Worm (Caenorhabditis elegans) whole organism, early embryonic: Measurements from ENCODE around the gene W03C9.8.

Experiments used
- B0310.2 ChIP-seq: sonication (generic microtip); optimal IDR thresholded peaks from 2 replicates; lab custom pipeline; 2016; ENCODE audit warnings: mild to moderate bottlenecking, missing genetic modification characterization, missing compliant biosample characterization
- F13C5.2 ChIP-seq: sonication (generic microtip); optimal IDR thresholded peaks from 2 replicates; lab custom pipeline; 2017; ENCODE audit warnings: mild to moderate bottlenecking, missing genetic modification characterization, inconsistent platforms, missing compliant biosample characterization
- aly-1 ChIP-seq: sonication (generic microtip); optimal IDR thresholded peaks from 2 replicates; lab custom pipeline; 2016; ENCODE audit warnings: missing genetic modification characterization, missing compliant biosample characterization
- ama-1 ChIP-seq: fragments of 150-350 bp; optimal IDR thresholded peaks from 2 replicates; lab custom pipeline; 2014
- ceh-13 ChIP-seq: fragments of 200-800 bp; sonication (Bioruptor generic); optimal IDR thresholded peaks from 2 replicates; lab custom pipeline; 2018; ENCODE audit warnings: mild to moderate bottlenecking, missing genetic modification characterization, missing compliant biosample characterization
- ceh-36 ChIP-seq: sonication (generic microtip); optimal IDR thresholded peaks from 2 replicates; lab custom pipeline; 2016; ENCODE audit warnings: missing genetic modification characterization, inconsistent platforms, missing compliant biosample characterization
- ets-7 ChIP-seq: sonication (generic microtip); optimal IDR thresholded peaks from 2 replicates; lab custom pipeline; 2016; ENCODE audit warnings: missing genotype, missing genetic modification characterization, missing compliant biosample characterization
- flt-1 ChIP-seq: fragments of 200-800 bp; sonication (Bioruptor generic); IDR thresholded peaks from 2 replicates; pipeline ENCODE4 v1.3.6; 2022; ENCODE audit warnings: missing genetic modification characterization, missing compliant biosample characterization
- hmbx-1 ChIP-seq: sonication (generic microtip); optimal IDR thresholded peaks from 2 replicates; lab custom pipeline; 2016; ENCODE audit warnings: mild to moderate bottlenecking, missing genetic modification characterization, missing compliant biosample characterization
- hmg-4 ChIP-seq: fragments of 200-800 bp; sonication (Bioruptor generic); optimal IDR thresholded peaks from 2 replicates; lab custom pipeline; 2018; ENCODE audit warnings: mild to moderate bottlenecking, missing genetic modification characterization, missing compliant biosample characterization
- hnd-1 ChIP-seq: sonication (generic microtip); optimal IDR thresholded peaks from 2 replicates; lab custom pipeline; 2016; ENCODE audit warnings: missing genetic modification characterization, missing compliant biosample characterization
- pes-1 ChIP-seq: fragments of 200-800 bp; sonication (Bioruptor generic); IDR thresholded peaks from 2 replicates; pipeline ENCODE4 v1.3.6; 2022; ENCODE audit warnings: missing genetic modification reagents, missing genetic modification characterization, missing compliant biosample characterization
- scrt-1 ChIP-seq: fragments of 200-800 bp; sonication (Bioruptor generic); IDR thresholded peaks from 2 replicates; pipeline ENCODE4 v1.3.6; 2022; ENCODE audit warnings: missing genetic modification characterization, missing compliant biosample characterization
- sea-1 ChIP-seq: fragments of 200-800 bp; sonication (Bioruptor generic); conservative IDR thresholded peaks from 2 replicates; pipeline ENCODE4 v1.3.6; 2022; ENCODE audit warnings: missing genetic modification characterization, missing compliant biosample characterization
- tbx-11 ChIP-seq: fragments of 200-800 bp; sonication (Bioruptor generic); IDR thresholded peaks from 2 replicates; pipeline ENCODE4 v1.3.6; 2022; ENCODE audit warnings: missing genetic modification characterization, missing compliant biosample characterization
- tbx-37 ChIP-seq: fragments of 200-800 bp; sonication (Bioruptor generic); conservative IDR thresholded peaks from 2 replicates; pipeline ENCODE4 v1.3.6; 2022; ENCODE audit warnings: missing genetic modification reagents, missing genetic modification characterization, missing compliant biosample characterization
- tra-4 ChIP-seq: sonication (generic microtip); optimal IDR thresholded peaks from 2 replicates; lab custom pipeline; 2017; ENCODE audit warnings: missing genetic modification characterization, missing compliant biosample characterization

Gene W03C9.8

DNA sequence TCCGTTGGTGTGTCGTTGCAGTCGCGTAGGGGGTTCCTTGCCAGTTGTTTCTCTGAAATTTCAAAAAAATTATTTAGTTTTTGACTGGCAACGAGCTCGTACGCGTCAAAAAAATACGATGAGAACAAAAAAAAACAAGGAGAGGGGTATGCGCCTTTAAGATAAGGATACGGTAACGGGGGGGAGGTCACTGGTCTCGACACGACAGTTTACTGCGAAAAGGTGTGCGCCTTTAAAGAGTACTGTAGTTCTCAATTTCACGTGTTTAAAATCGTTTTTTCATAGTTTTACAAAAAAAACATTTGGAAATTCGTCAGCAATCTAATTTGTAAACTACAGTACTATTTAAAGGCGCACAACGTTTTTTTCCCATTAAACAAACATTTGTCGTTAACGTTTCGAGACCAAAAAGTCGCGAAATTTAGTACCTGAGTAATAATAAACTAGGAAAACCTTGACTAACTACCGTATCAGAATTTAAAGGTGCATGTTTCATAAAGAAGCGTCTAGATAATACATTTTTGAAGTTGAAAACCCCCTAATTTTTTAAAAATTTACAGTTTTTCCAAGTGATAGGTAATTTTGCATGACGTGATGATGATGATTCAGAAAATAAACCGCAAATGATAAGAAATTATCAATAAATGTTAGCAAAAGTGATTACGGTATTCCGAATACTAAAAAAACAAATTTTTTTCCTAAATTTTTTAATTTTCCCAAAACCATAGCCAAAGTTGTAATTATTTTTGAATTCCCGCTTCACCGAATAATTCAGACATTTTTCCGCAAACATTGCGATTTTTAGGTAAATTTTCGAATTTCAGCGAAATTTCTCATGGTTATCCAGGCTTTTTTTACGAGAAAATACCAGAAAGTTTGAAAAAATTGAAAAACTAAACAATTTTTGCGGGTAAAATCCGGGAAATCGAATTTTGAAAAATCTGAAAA is 25.8 kb downstream of the W03C9.8 start:
- TF ChIP-seq sea-1 (GFP tag; lab: Robert Waterston, UW) (0 out of 2 replicates have a peak, but pooled peaks have one; percentile 40), tbx-37 (GFP tag; lab: Robert Waterston, UW) (no peak), hmbx-1 (peak; percentile 44), pes-1 (GFP tag; lab: Robert Waterston, UW) (0 out of 2 replicates have a peak, but pooled peaks have one; percentile 21), B0310.2 (peak; percentile 56), F13C5.2 (tag; lab: Kevin White, UChicago) (no peak), hmg-4 (GFP tag; lab: Kevin White, UChicago) (peak; percentile 23), hnd-1 (tag; lab: Kevin White, UChicago) (no peak), ceh-36 (tag; lab: Kevin White, UChicago) (no peak), flt-1 (GFP tag; lab: Robert Waterston, UW) (no peak), ceh-13 (no peak), ama-1 (lab: Kevin White, UChicago) (peak; percentile 85), scrt-1 (GFP tag; lab: Robert Waterston, UW) (no peak), ets-7 (tag; lab: Kevin White, UChicago) (no peak), aly-1 (tag; lab: Kevin White, UChicago) (no peak), tbx-11 (GFP tag; lab: Robert Waterston, UW) (no peak), tra-4 (no peak)

DNA sequence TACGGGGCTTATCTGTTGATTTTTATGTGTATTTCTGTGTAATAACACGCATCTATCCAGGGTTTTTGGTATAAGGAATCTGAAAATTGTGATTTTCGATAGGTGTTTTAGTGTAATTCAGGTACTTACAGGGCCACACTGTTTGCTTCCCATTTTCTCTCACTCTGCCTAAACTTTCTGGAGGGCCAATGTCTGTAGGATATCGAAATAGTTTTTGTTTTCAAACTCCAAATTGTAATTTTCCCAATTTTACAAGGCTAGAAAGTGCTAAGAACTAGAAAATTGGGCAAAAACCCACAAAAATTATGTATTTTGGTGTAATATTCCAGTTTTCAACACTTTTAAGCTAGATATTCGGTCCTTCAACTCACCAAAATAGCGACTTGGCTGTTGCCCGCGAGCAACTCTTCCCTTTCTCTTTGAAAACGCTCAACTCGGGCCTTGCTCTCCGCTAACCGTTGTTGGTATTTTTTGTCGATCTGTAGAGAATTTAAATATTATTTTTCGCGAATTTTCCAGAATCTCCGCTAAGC is 28.2 kb downstream of the W03C9.8 start:
- no peak for TF ChIP-seq B0310.2
- TF ChIP-seq scrt-1 (GFP tag; lab: Robert Waterston, UW), result no peak
- no peak for TF ChIP-seq ets-7 (tag; lab: Kevin White, UChicago)
- TF ChIP-seq ama-1 (lab: Kevin White, UChicago), result no peak
- TF ChIP-seq aly-1 (tag; lab: Kevin White, UChicago), result no peak
- no peak for TF ChIP-seq sea-1 (GFP tag; lab: Robert Waterston, UW)
- no peak for TF ChIP-seq hmbx-1
- TF ChIP-seq flt-1 (GFP tag; lab: Robert Waterston, UW), result no peak
- no peak for TF ChIP-seq pes-1 (GFP tag; lab: Robert Waterston, UW)

DNA sequence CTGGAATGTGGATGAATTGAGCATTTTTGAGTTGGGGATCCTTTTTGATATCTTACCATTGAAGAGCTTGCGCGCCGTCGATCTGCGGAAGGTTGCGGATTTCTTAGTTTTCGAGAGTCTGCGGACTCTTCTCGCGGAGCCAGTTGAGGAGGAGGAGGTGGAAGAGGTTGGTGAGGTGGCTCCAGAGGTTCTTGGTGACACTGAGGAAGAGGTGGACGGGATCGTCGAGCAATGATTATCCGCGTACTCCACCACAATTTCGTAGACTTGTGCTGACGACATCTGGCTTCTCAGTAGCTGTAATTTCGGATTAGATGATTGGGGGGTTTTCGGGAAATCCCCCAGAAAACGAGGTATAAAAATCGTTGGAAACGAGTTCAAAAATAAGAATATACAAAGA is 28.8 kb downstream of the W03C9.8 start, which contains the start of gene Y17G7B.21:
Gene Y17G7B.21, minus strand, starts transcription at position 299 of the 400 bp plus-strand sequence.
- TF ChIP-seq ama-1 (lab: Kevin White, UChicago), result peak; percentile 78
- TF ChIP-seq F13C5.2 (tag; lab: Kevin White, UChicago), result no peak
- TF ChIP-seq hmbx-1, result no peak
- peak; percentile 32; the same call in 1 of the 2 replicates for TF ChIP-seq flt-1 (GFP tag; lab: Robert Waterston, UW)
- no peak for TF ChIP-seq ceh-36 (tag; lab: Kevin White, UChicago)
- TF ChIP-seq B0310.2, result no peak
- TF ChIP-seq tra-4, result no peak
- TF ChIP-seq pes-1 (GFP tag; lab: Robert Waterston, UW), result no peak
- TF ChIP-seq hmg-4 (GFP tag; lab: Kevin White, UChicago), result peak; percentile 34
- no peak for TF ChIP-seq ets-7 (tag; lab: Kevin White, UChicago)
- TF ChIP-seq hnd-1 (tag; lab: Kevin White, UChicago), result no peak
- no peak for TF ChIP-seq tbx-37 (GFP tag; lab: Robert Waterston, UW)
- TF ChIP-seq tbx-11 (GFP tag; lab: Robert Waterston, UW), result no peak
- TF ChIP-seq aly-1 (tag; lab: Kevin White, UChicago), result no peak
- TF ChIP-seq sea-1 (GFP tag; lab: Robert Waterston, UW), result no peak
- TF ChIP-seq ceh-13, result no peak
- TF ChIP-seq scrt-1 (GFP tag; lab: Robert Waterston, UW), result peak; percentile 57; the same call in 1 of the 2 replicates

ce11 chrII:11978478-11978877 is 29.9 kb downstream of the W03C9.8 start:
- TF ChIP-seq flt-1 (GFP tag; lab: Robert Waterston, UW), result no peak
- TF ChIP-seq tra-4, result no peak
- no peak for TF ChIP-seq hnd-1 (tag; lab: Kevin White, UChicago)
- no peak for TF ChIP-seq sea-1 (GFP tag; lab: Robert Waterston, UW)

- no peak for TF ChIP-seq aly-1 (tag; lab: Kevin White, UChicago)
- TF ChIP-seq hnd-1 (tag; lab: Kevin White, UChicago), result no peak
Measured at ce11 chrII:11978920-11979319, 30.4 kb downstream of the W03C9.8 start.

DNA sequence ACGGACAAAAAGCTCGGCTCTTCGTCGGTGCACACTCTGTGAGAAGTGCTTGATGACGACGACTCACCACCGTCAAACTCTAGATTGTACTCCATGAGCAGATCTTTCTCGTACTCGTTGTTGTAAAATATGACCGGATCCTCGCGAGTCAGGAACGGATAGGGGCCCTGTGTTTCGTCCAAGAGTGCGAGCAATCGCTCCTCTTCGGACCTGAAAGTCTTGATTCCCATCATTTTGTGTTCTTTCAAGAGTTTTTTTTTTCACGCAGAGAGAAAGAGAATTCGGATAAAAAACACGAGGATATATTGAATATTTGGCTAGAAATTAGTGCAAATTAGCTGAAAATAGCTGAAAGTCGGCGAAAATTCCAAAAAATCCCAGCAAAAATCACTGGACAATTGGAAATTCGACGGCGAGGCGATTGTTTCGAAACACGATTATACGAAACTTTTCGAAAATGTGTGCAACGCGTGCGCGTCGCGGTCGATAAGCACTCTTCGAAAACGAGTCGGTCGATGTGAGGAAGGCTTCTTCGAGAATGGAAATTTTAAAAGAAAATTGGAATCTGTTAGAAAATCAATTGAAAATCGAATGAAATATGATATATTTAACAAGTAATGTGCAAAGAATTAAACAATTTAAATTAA is 31.0 kb downstream of the W03C9.8 start, which contains the start of the genes ash-2 and Y17G7B.20:
Gene ash-2, plus strand, starts transcription at position 390 of the 647 bp plus-strand sequence.
Gene Y17G7B.20, minus strand, starts transcription at position 396 of the 647 bp plus-strand sequence.
- TF ChIP-seq F13C5.2 (tag; lab: Kevin White, UChicago) (peak; percentile 74), ceh-13 (no peak), pes-1 (GFP tag; lab: Robert Waterston, UW) (no peak), hmg-4 (GFP tag; lab: Kevin White, UChicago) (peak; percentile 58), ama-1 (lab: Kevin White, UChicago) (peak; percentile 72), hmbx-1 (no peak)

ce11 chrII:11980110-11980509 is 31.6 kb downstream of the W03C9.8 start:
- no peak for TF ChIP-seq ama-1 (lab: Kevin White, UChicago)
- no peak for TF ChIP-seq tbx-11 (GFP tag; lab: Robert Waterston, UW)
- no peak for TF ChIP-seq B0310.2
- no peak for TF ChIP-seq ets-7 (tag; lab: Kevin White, UChicago)
- no peak for TF ChIP-seq hnd-1 (tag; lab: Kevin White, UChicago)
- TF ChIP-seq ceh-36 (tag; lab: Kevin White, UChicago), result no peak
- 0 out of 2 replicates have a peak, but pooled peaks have one; percentile 35 for TF ChIP-seq tbx-37 (GFP tag; lab: Robert Waterston, UW)
- TF ChIP-seq F13C5.2 (tag; lab: Kevin White, UChicago), result peak; percentile 62
- 0 out of 2 replicates have a peak, but pooled peaks have one; percentile 41 for TF ChIP-seq pes-1 (GFP tag; lab: Robert Waterston, UW)
- TF ChIP-seq hmg-4 (GFP tag; lab: Kevin White, UChicago), result no peak
- no peak for TF ChIP-seq ceh-13
- no peak for TF ChIP-seq sea-1 (GFP tag; lab: Robert Waterston, UW)
- TF ChIP-seq hmbx-1, result no peak
- TF ChIP-seq aly-1 (tag; lab: Kevin White, UChicago), result no peak
